Worm (Caenorhabditis elegans) whole organism, young adult: ENCODE results near the gene Y54G2A.40.

Experiments
- Y56A3A.18 ChIP-seq: fragments of 200-800 bp; sonication (Bioruptor generic); IDR thresholded peaks from 2 replicates; pipeline ENCODE4 v1.3.6; 2022; ENCODE audit warnings: missing genetic modification reagents, missing genetic modification characterization, missing compliant biosample characterization
- bed-1 ChIP-seq: fragments of 200-800 bp; sonication (Bioruptor generic); IDR thresholded peaks from 2 replicates; pipeline ENCODE4 v1.3.6; 2022; ENCODE audit warnings: missing genetic modification reagents, missing genetic modification characterization, missing compliant biosample characterization
- dpff-1 ChIP-seq: sonication (generic microtip); optimal IDR thresholded peaks from 2 replicates; lab custom pipeline; 2017; ENCODE audit warnings: mild to moderate bottlenecking, missing genetic modification characterization, missing compliant biosample characterization
- dpl-1 ChIP-seq: fragments of 150-350 bp; optimal IDR thresholded peaks from 2 replicates; lab custom pipeline; 2014; ENCODE audit warnings: missing biosample characterization, missing genetic modification reagents, missing genetic modification characterization
- ztf-28 ChIP-seq: fragments of 200-800 bp; sonication (Bioruptor generic); IDR thresholded peaks from 2 replicates; pipeline ENCODE4 v1.3.6; 2022; ENCODE audit warnings: missing genetic modification reagents, missing genetic modification characterization, missing compliant biosample characterization
- ztf-6 ChIP-seq: fragments of 200-800 bp; sonication (Bioruptor generic); IDR thresholded peaks from 2 replicates; pipeline ENCODE4 v1.3.6; 2022; ENCODE audit warnings: missing genetic modification reagents, missing genetic modification characterization, missing compliant biosample characterization

ce11 chrIV:2849269-2849668 is 3.0 kb downstream of the Y54G2A.40 start:
- no peak for TF ChIP-seq ztf-28 (GFP tag; lab: Robert Waterston, UW)
- no peak for TF ChIP-seq dpl-1 (GFP tag; lab: Kevin White, UChicago)
- TF ChIP-seq Y56A3A.18 (GFP tag; lab: Robert Waterston, UW), result no peak
- TF ChIP-seq ztf-6 (GFP tag; lab: Robert Waterston, UW), result no peak
- no peak for TF ChIP-seq dpff-1 (tag; lab: Kevin White, UChicago)
- no peak for TF ChIP-seq bed-1 (GFP tag; lab: Robert Waterston, UW)
